Worm (Caenorhabditis elegans) whole organism, young adult: Measurements from ENCODE around the gene Y58A7A.3.
A peak's percentile ranks its signal among the peaks of the same experiment; 100 is the strongest.

ENCODE experiments used
- C06A6.2 ChIP-seq: fragments of 200-800 bp; sonication (Bioruptor generic); conservative IDR thresholded peaks from 2 replicates; pipeline ENCODE4 v1.3.6; 2022; ENCODE audit warnings: missing genetic modification characterization, missing compliant biosample characterization
- D2030.7 ChIP-seq: fragments of 200-800 bp; sonication (Bioruptor generic); IDR thresholded peaks from 2 replicates; pipeline ENCODE4 v1.3.6; 2022; ENCODE audit warnings: missing genetic modification reagents, missing genetic modification characterization, missing compliant biosample characterization
- F49E8.2 ChIP-seq: sonication (generic microtip); optimal IDR thresholded peaks from 3 replicates; lab custom pipeline; 2017; ENCODE audit warnings: missing genetic modification characterization, mild to moderate bottlenecking, missing compliant biosample characterization, antibody characterized with exemption, moderate library complexity; ENCODE audit not compliant: insufficient read depth
- F55B11.4 ChIP-seq: sonication (generic microtip); optimal IDR thresholded peaks from 2 replicates; lab custom pipeline; 2016; ENCODE audit warnings: missing compliant biosample characterization, missing genetic modification characterization, borderline replicate concordance; ENCODE audit not compliant: insufficient read depth
- F57A8.1 ChIP-seq: fragments of 200-800 bp; sonication (Bioruptor generic); optimal IDR thresholded peaks from 2 replicates; lab custom pipeline; 2018; ENCODE audit warnings: mild to moderate bottlenecking, missing genetic modification characterization, moderate library complexity, missing compliant biosample characterization
- F57C9.4 ChIP-seq: sonication (generic microtip); optimal IDR thresholded peaks from 2 replicates; lab custom pipeline; 2017; ENCODE audit warnings: mild to moderate bottlenecking, missing genetic modification characterization, missing compliant biosample characterization
- K11D2.4 ChIP-seq: fragments of 200-800 bp; sonication (Bioruptor generic); IDR thresholded peaks from 2 replicates; pipeline ENCODE4 v1.3.6; 2022; ENCODE audit warnings: missing genetic modification reagents, missing genetic modification characterization, missing compliant biosample characterization
- K12H6.12 ChIP-seq: fragments of 200-800 bp; sonication (Bioruptor generic); optimal IDR thresholded peaks from 2 replicates; lab custom pipeline; 2018; ENCODE audit warnings: mild to moderate bottlenecking, missing genetic modification characterization, missing compliant biosample characterization
- Y53G8AR.9 ChIP-seq: fragments of 200-800 bp; sonication (Bioruptor generic); conservative IDR thresholded peaks from 2 replicates; pipeline ENCODE4 v1.3.6; 2022; ENCODE audit warnings: missing genetic modification reagents, missing genetic modification characterization, missing compliant biosample characterization
- Y56A3A.18 ChIP-seq: fragments of 200-800 bp; sonication (Bioruptor generic); IDR thresholded peaks from 2 replicates; pipeline ENCODE4 v1.3.6; 2022; ENCODE audit warnings: missing genetic modification reagents, missing genetic modification characterization, missing compliant biosample characterization
- Y79H2A.3 ChIP-seq: fragments of 200-800 bp; sonication (Bioruptor generic); conservative IDR thresholded peaks from 2 replicates; pipeline ENCODE4 v1.3.6; 2022; ENCODE audit warnings: missing genetic modification reagents, missing genetic modification characterization, missing compliant biosample characterization
- Y95B8A.8 ChIP-seq: fragments of 200-800 bp; sonication (Bioruptor generic); IDR thresholded peaks from 2 replicates; pipeline ENCODE4 v1.3.6; 2022; ENCODE audit warnings: missing genetic modification reagents, missing genetic modification characterization, missing compliant biosample characterization
- akir-1 ChIP-seq: fragments of 200-800 bp; sonication (Bioruptor generic); optimal IDR thresholded peaks from 2 replicates; lab custom pipeline; 2018; ENCODE audit warnings: mild to moderate bottlenecking, missing genetic modification characterization, moderate library complexity, missing compliant biosample characterization
- ama-1 ChIP-seq, 3 experiments: fragments of 150-350 bp in 1 of 3; sonication (generic microtip) in 2 of 3; optimal IDR thresholded peaks; 2 replicates each; lab custom pipeline; 2014 to 2018; ENCODE audit warnings: missing biosample characterization in 2 of 3, missing genetic modification characterization in 2 of 3, missing genetic modification reagents in 2 of 3
- aptf-3 ChIP-seq: fragments of 200-800 bp; sonication (Bioruptor generic); IDR thresholded peaks from 2 replicates; pipeline ENCODE4 v1.3.6; 2022; ENCODE audit warnings: missing genetic modification characterization, missing compliant biosample characterization
- attf-3 ChIP-seq: fragments of 200-800 bp; sonication (Bioruptor generic); conservative IDR thresholded peaks from 2 replicates; pipeline ENCODE4 v1.3.6; 2022; ENCODE audit warnings: missing genetic modification reagents, missing genetic modification characterization, missing compliant biosample characterization
- attf-5 ChIP-seq: fragments of 200-800 bp; sonication (Bioruptor generic); optimal IDR thresholded peaks from 2 replicates; lab custom pipeline; 2018; ENCODE audit warnings: mild to moderate bottlenecking, missing genetic modification characterization, missing compliant biosample characterization
- ceh-27 ChIP-seq: fragments of 200-800 bp; sonication (Bioruptor generic); optimal IDR thresholded peaks from 2 replicates; lab custom pipeline; 2018; ENCODE audit warnings: mild to moderate bottlenecking, missing genetic modification characterization, moderate library complexity, missing compliant biosample characterization
- ceh-91 ChIP-seq: fragments of 200-800 bp; sonication (Bioruptor generic); IDR thresholded peaks from 2 replicates; pipeline ENCODE4 v1.3.6; 2022; ENCODE audit warnings: missing genetic modification reagents, missing genetic modification characterization, missing compliant biosample characterization
- chd-7 ChIP-seq: sonication (generic microtip); optimal IDR thresholded peaks from 2 replicates; lab custom pipeline; 2016; ENCODE audit warnings: mild to moderate bottlenecking, missing genetic modification characterization, moderate library complexity, missing compliant biosample characterization
- dox-1 ChIP-seq: fragments of 200-800 bp; sonication (Bioruptor generic); IDR thresholded peaks from 2 replicates; pipeline ENCODE4 v1.3.6; 2022; ENCODE audit warnings: missing genetic modification reagents, missing genetic modification characterization, missing compliant biosample characterization
- dpff-1 ChIP-seq: sonication (generic microtip); optimal IDR thresholded peaks from 2 replicates; lab custom pipeline; 2017; ENCODE audit warnings: mild to moderate bottlenecking, missing genetic modification characterization, missing compliant biosample characterization
- egl-44 ChIP-seq: fragments of 200-800 bp; sonication (Bioruptor generic); IDR thresholded peaks from 2 replicates; pipeline ENCODE4 v1.3.6; 2022; ENCODE audit warnings: missing genetic modification reagents, missing genetic modification characterization, missing compliant biosample characterization
- egrh-3 ChIP-seq: fragments of 200-800 bp; sonication (Bioruptor generic); IDR thresholded peaks from 2 replicates; pipeline ENCODE4 v1.3.6; 2022; ENCODE audit warnings: missing genetic modification reagents, missing genetic modification characterization, missing compliant biosample characterization
- ekl-4 ChIP-seq: fragments of 200-800 bp; sonication (Bioruptor generic); IDR thresholded peaks from 2 replicates; pipeline ENCODE4 v1.3.6; 2022; ENCODE audit warnings: missing genetic modification reagents, missing genetic modification characterization, missing compliant biosample characterization
- fkh-3 ChIP-seq: sonication (generic microtip); optimal IDR thresholded peaks from 2 replicates; lab custom pipeline; 2016; ENCODE audit warnings: mild to moderate bottlenecking, missing genetic modification characterization, missing compliant biosample characterization
- him-1 ChIP-seq: sonication (generic microtip); optimal IDR thresholded peaks from 2 replicates; lab custom pipeline; 2016; ENCODE audit warnings: missing genotype, missing genetic modification reagents, missing genetic modification characterization, missing compliant biosample characterization
- hlh-12 ChIP-seq: sonication (generic microtip); optimal IDR thresholded peaks from 2 replicates; lab custom pipeline; 2016; ENCODE audit warnings: missing genetic modification characterization, missing compliant biosample characterization
- hmg-1.2 ChIP-seq: fragments of 200-800 bp; sonication (Bioruptor generic); IDR thresholded peaks from 2 replicates; pipeline ENCODE4 v1.3.6; 2022; ENCODE audit warnings: missing genetic modification reagents, missing genetic modification characterization, missing compliant biosample characterization
- hmg-20 ChIP-seq: fragments of 200-800 bp; sonication (Bioruptor generic); IDR thresholded peaks from 2 replicates; pipeline ENCODE4 v1.3.6; 2022; ENCODE audit warnings: missing genetic modification reagents, missing genetic modification characterization, missing compliant biosample characterization
- let-526 ChIP-seq: fragments of 200-800 bp; sonication (Bioruptor generic); IDR thresholded peaks from 2 replicates; pipeline ENCODE4 v1.3.6; 2022; ENCODE audit warnings: missing genetic modification reagents, missing genetic modification characterization, missing compliant biosample characterization
- madf-8 ChIP-seq: fragments of 200-800 bp; sonication (Bioruptor generic); conservative IDR thresholded peaks from 2 replicates; pipeline ENCODE4 v1.3.6; 2022; ENCODE audit warnings: missing genetic modification reagents, missing genetic modification characterization, missing compliant biosample characterization
- mcd-1 ChIP-seq: fragments of 200-800 bp; sonication (Bioruptor generic); IDR thresholded peaks from 2 replicates; pipeline ENCODE4 v1.3.6; 2022; ENCODE audit warnings: missing genetic modification reagents, missing genetic modification characterization, missing compliant biosample characterization
- nfya-2 ChIP-seq: fragments of 200-800 bp; sonication (Bioruptor generic); IDR thresholded peaks from 2 replicates; pipeline ENCODE4 v1.3.6; 2022; ENCODE audit warnings: missing genetic modification reagents, missing genetic modification characterization, missing compliant biosample characterization
- nfyb-1 ChIP-seq: fragments of 200-800 bp; sonication (Bioruptor generic); IDR thresholded peaks from 2 replicates; pipeline ENCODE4 v1.3.6; 2022; ENCODE audit warnings: missing genetic modification reagents, missing genetic modification characterization, missing compliant biosample characterization
- nhr-27 ChIP-seq: fragments of 200-800 bp; sonication (Bioruptor generic); optimal IDR thresholded peaks from 2 replicates; lab custom pipeline; 2018; ENCODE audit warnings: mild to moderate bottlenecking, missing genetic modification characterization, moderate library complexity, missing compliant biosample characterization
- sdz-38 ChIP-seq: sonication (generic microtip); optimal IDR thresholded peaks from 2 replicates; lab custom pipeline; 2016; ENCODE audit warnings: missing genotype, missing genetic modification characterization, missing compliant biosample characterization
- snpc-1.1 ChIP-seq: sonication (generic microtip); optimal IDR thresholded peaks from 2 replicates; lab custom pipeline; 2017; ENCODE audit warnings: missing genetic modification characterization, mild to moderate bottlenecking, missing compliant biosample characterization, antibody characterized with exemption, moderate library complexity, missing genotype, missing genetic modification reagents; ENCODE audit not compliant: insufficient read depth
- snpc-1.3 ChIP-seq: sonication (generic microtip); optimal IDR thresholded peaks from 2 replicates; lab custom pipeline; 2017; ENCODE audit warnings: missing genetic modification characterization, mild to moderate bottlenecking, missing compliant biosample characterization, antibody characterized with exemption, moderate library complexity, missing genotype, missing genetic modification reagents; ENCODE audit not compliant: insufficient read depth
- tlf-1 ChIP-seq: fragments of 200-800 bp; sonication (Bioruptor generic); optimal IDR thresholded peaks from 2 replicates; lab custom pipeline; 2018; ENCODE audit warnings: mild to moderate bottlenecking, missing genetic modification characterization, missing compliant biosample characterization
- zfh-2 ChIP-seq: fragments of 200-800 bp; sonication (Bioruptor generic); conservative IDR thresholded peaks from 2 replicates; pipeline ENCODE4 v1.3.6; 2022; ENCODE audit warnings: missing genetic modification reagents, missing genetic modification characterization, missing compliant biosample characterization
- ztf-22 ChIP-seq: fragments of 200-800 bp; sonication (Bioruptor generic); optimal IDR thresholded peaks from 2 replicates; lab custom pipeline; 2018; ENCODE audit warnings: mild to moderate bottlenecking, missing genetic modification characterization, moderate library complexity, missing compliant biosample characterization
- ztf-28 ChIP-seq: fragments of 200-800 bp; sonication (Bioruptor generic); IDR thresholded peaks from 2 replicates; pipeline ENCODE4 v1.3.6; 2022; ENCODE audit warnings: missing genetic modification reagents, missing genetic modification characterization, missing compliant biosample characterization
- ztf-3 ChIP-seq: fragments of 200-800 bp; sonication (Bioruptor generic); optimal IDR thresholded peaks from 2 replicates; lab custom pipeline; 2018; ENCODE audit warnings: mild to moderate bottlenecking, missing genetic modification characterization, missing compliant biosample characterization

Gene Y58A7A.3

DNA sequence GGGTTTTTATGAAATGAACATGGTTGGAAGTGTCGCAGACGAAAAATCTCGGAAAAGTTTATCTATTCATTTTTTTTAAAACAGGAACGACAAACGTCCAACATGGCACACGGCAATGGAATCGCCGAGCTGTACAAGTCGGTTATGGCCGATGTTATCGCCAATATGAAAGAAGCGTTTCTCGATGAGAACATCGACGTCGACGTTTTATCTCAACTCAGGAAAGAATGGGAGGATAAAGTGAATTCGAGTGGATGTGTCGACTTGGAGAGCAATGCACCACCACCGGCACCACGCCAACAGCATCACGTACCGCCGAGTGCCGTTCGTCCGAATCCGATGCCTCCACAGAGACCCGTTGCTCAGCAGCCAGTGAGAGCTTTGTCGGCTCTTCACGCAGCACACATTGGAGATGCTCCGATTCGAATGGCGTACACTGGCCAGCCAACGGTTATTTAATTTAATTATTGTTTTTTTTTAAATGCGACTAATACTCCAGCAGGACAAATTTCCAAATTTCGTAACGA is 30.6 kb downstream of the Y58A7A.3 start:
- TF ChIP-seq ztf-3 (GFP tag; lab: Kevin White, UChicago) (no peak), zfh-2 (GFP tag; lab: Robert Waterston, UW) (peak; percentile 76; the same call in 1 of the 2 replicates), K11D2.4 (0 out of 2 replicates have a peak, but pooled peaks have one; percentile 16), mcd-1 (GFP tag; lab: Robert Waterston, UW) (0 out of 2 replicates have a peak, but pooled peaks have one; percentile 21), nfyb-1 (peak; percentile 66; the same call in 1 of the 2 replicates), egl-44 (GFP tag; lab: Robert Waterston, UW) (peak; percentile 33; the same call in 1 of the 2 replicates), ceh-91 (GFP tag; lab: Robert Waterston, UW) (no peak), hmg-1.2 (GFP tag; lab: Robert Waterston, UW) (0 out of 2 replicates have a peak, but pooled peaks have one; percentile 5)

DNA sequence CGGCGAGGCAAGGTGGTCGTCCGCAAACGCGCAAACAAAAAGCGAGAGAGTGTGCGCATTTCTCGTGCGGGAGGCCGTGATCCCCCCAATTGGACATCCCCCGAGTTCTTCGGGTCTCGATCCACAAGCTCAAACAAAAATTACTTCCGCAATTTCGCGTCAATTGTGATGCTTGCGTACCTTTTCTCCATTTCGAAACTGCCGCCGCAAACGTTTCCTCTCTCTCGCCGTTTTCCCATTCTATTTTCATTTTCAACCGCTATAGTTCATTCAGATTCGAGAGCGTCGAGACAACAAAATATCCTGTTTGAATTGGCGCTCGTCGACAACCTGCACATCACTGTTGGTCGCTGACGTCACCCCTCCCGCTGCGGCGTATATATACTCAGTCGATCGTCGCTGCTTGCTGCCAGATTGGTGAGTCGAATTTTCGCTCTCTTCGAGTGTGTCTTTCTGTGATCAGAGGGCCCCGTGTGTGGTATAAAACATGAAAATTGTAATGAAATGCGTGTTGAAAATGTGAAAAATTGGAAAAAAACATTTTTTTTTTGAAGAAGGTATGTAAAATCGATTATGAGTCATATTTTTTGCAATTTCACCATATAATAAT is 31.3 kb downstream of the Y58A7A.3 start, which contains the start of the genes pqn-51 and K11D12.14:
Gene pqn-51 (plus strand): TSS at position 275 of the 610 bp plus-strand sequence.
Gene K11D12.14 (plus strand): TSS at position 304 of the 610 bp plus-strand sequence.
- TF ChIP-seq fkh-3 (tag; lab: Kevin White, UChicago) (no peak), ztf-28 (GFP tag; lab: Robert Waterston, UW) (0 out of 2 replicates have a peak, but pooled peaks have one; percentile 35), hlh-12 (no peak), F57A8.1 (GFP tag; lab: Kevin White, UChicago) (no peak), hmg-20 (GFP tag; lab: Robert Waterston, UW) (peak; percentile 59; the same call in 1 of the 2 replicates), C06A6.2 (GFP tag; lab: Robert Waterston, UW) (peak; percentile 92), F57C9.4 (tag; lab: Kevin White, UChicago) (no peak), let-526 (GFP tag; lab: Robert Waterston, UW) (no peak), Y79H2A.3 (GFP tag; lab: Robert Waterston, UW) (0 out of 2 replicates have a peak, but pooled peaks have one; percentile 60), chd-7 (no peak), dpff-1 (tag; lab: Kevin White, UChicago) (no peak), ama-1 (optimal IDR thresholded peaks at IDR 0.05; lab: Kevin White, UChicago) (peak; percentile 93), ama-1 (GFP tag; optimal IDR thresholded peaks at IDR 0.05; lab: Kevin White, UChicago) (no peak), dox-1 (GFP tag; lab: Robert Waterston, UW) (peak; percentile 97), D2030.7 (GFP tag; lab: Robert Waterston, UW) (peak; percentile 90), Y56A3A.18 (GFP tag; lab: Robert Waterston, UW) (peak; percentile 89; the same call in 1 of the 2 replicates), nfya-2 (GFP tag; lab: Robert Waterston, UW) (no peak), aptf-3 (no peak), Y95B8A.8 (peak; percentile 57; the same call in 1 of the 2 replicates), akir-1 (GFP tag; lab: Kevin White, UChicago) (no peak), K12H6.12 (tag; lab: Kevin White, UChicago) (peak; percentile 89), madf-8 (GFP tag; lab: Robert Waterston, UW) (peak; percentile 68; the same call in 1 of the 2 replicates), F49E8.2 (tag; lab: Kevin White, UChicago) (no peak), F55B11.4 (no peak), attf-3 (GFP tag; lab: Robert Waterston, UW) (peak; percentile 71), ceh-27 (GFP tag; lab: Kevin White, UChicago) (peak; percentile 71), Y53G8AR.9 (GFP tag; lab: Robert Waterston, UW) (peak; percentile 88), snpc-1.3 (peak; percentile 7), sdz-38 (tag; lab: Kevin White, UChicago) (no peak), attf-5 (peak; percentile 94), egrh-3 (GFP tag; lab: Robert Waterston, UW) (peak; percentile 72), him-1 (tag; lab: Kevin White, UChicago) (no peak), ekl-4 (GFP tag; lab: Robert Waterston, UW) (peak; percentile 96), tlf-1 (GFP tag; lab: Kevin White, UChicago) (peak; percentile 61), nhr-27 (tag; lab: Kevin White, UChicago) (no peak), snpc-1.1 (tag; lab: Kevin White, UChicago) (no peak), ztf-22 (GFP tag; lab: Kevin White, UChicago) (no peak)
